Worm (Caenorhabditis elegans): ENCODE results near the gene fbxa-65.

DNA sequence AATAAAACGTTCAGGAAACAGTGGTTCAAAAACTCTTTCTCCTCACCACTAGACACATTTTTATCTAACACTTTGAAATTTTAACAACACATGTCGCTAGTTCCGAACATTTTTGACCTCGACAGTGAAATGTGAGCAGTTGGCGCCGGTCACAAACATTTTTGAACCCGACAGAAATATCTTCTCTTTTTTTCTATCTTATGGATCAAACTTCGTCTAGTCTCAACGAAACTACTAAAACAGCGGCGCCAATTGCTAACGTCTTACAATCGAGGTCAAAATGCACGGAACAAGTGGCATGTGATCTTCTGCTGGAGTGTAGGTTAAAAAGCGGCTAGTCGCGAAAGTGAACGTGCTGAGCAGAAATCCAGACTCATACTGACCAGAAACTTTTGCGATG, 2.3 kb downstream of the fbxa-65 start:
- TF ChIP-seq scrt-1 (GFP tag; IDR thresholded peaks at IDR 0.05) (no peak), ama-1 (optimal IDR thresholded peaks at IDR 0.05) (no peak), ets-7 (tag; optimal IDR thresholded peaks at IDR 0.05) (no peak), ceh-36 (tag; optimal IDR thresholded peaks at IDR 0.05) (no peak), B0310.2 (tag; optimal IDR thresholded peaks at IDR 0.05) (no peak), hmbx-1 (tag; optimal IDR thresholded peaks at IDR 0.05) (no peak), aly-1 (tag; optimal IDR thresholded peaks at IDR 0.05) (no peak), sea-1 (GFP tag; conservative IDR thresholded peaks at IDR 0.05) (no peak), flt-1 (GFP tag; IDR thresholded peaks at IDR 0.05) (no peak)
